Worm (Caenorhabditis elegans) whole organism, L4 larva: ENCODE data around the gene F44D12.2.
A peak's percentile ranks its signal among the peaks of the same experiment; 100 is the strongest.

ENCODE experiments used
- D1046.2 ChIP-seq: fragments of 200-800 bp; sonication (Bioruptor generic); IDR thresholded peaks from 2 replicates; pipeline ENCODE4 v1.3.6; 2022; ENCODE audit warnings: missing genetic modification characterization, missing compliant biosample characterization
- F49E8.2 ChIP-seq: sonication (generic microtip); optimal IDR thresholded peaks from 2 replicates; lab custom pipeline; 2016; ENCODE audit warnings: missing compliant biosample characterization, mild to moderate bottlenecking, missing genetic modification characterization, borderline replicate concordance
- T26A8.4 ChIP-seq: fragments of 200-800 bp; sonication (Bioruptor generic); IDR thresholded peaks from 2 replicates; pipeline ENCODE4 v1.3.6; 2022; ENCODE audit warnings: missing genetic modification characterization, missing compliant biosample characterization
- Y75B8A.6 ChIP-seq: fragments of 200-800 bp; sonication (Bioruptor generic); IDR thresholded peaks from 2 replicates; pipeline ENCODE4 v1.3.6; 2022; ENCODE audit warnings: missing genetic modification reagents, missing genetic modification characterization, missing compliant biosample characterization
- ZK337.2 ChIP-seq: fragments of 200-800 bp; sonication (Bioruptor generic); IDR thresholded peaks from 2 replicates; pipeline ENCODE4 v1.3.6; 2022; ENCODE audit warnings: missing genetic modification reagents, missing genetic modification characterization, missing compliant biosample characterization
- ZK546.5 ChIP-seq, 2 experiments: sonication (generic microtip); optimal IDR thresholded peaks; 2 replicates each; lab custom pipeline; 2017; ENCODE audit warnings: missing biosample characterization in 2 of 2, missing genetic modification characterization in 2 of 2
- ceh-62 ChIP-seq: sonication (generic microtip); optimal IDR thresholded peaks from 2 replicates; lab custom pipeline; 2017; ENCODE audit warnings: missing biosample characterization, missing genetic modification characterization
- ceh-82 ChIP-seq: sonication (generic microtip); optimal IDR thresholded peaks from 2 replicates; lab custom pipeline; 2017; ENCODE audit warnings: missing biosample characterization, missing genetic modification characterization
- cey-2 ChIP-seq: sonication (generic microtip); optimal IDR thresholded peaks from 3 replicates; lab custom pipeline; 2017; ENCODE audit warnings: missing genetic modification characterization, mild to moderate bottlenecking, missing compliant biosample characterization, antibody characterized with exemption, borderline replicate concordance; ENCODE audit not compliant: insufficient read depth
- ctbp-1 ChIP-seq: fragments of 200-800 bp; sonication (Bioruptor generic); IDR thresholded peaks from 2 replicates; pipeline ENCODE4 v1.3.6; 2022; ENCODE audit warnings: missing genetic modification reagents, missing genetic modification characterization, missing compliant biosample characterization
- daf-16 ChIP-seq, 3 experiments: sonication (generic microtip); optimal IDR thresholded peaks; 2 replicates each; lab custom pipeline; 2016 to 2017; ENCODE audit warnings: missing genetic modification characterization in 3 of 3, missing genetic modification reagents in 3 of 3, mild to moderate bottlenecking in 2 of 3, missing compliant biosample characterization in 2 of 3, missing biosample characterization in 1 of 3, moderate library complexity in 1 of 3
- dmd-6 ChIP-seq: fragments of 200-800 bp; sonication (Bioruptor generic); IDR thresholded peaks from 2 replicates; pipeline ENCODE4 v1.3.6; 2022; ENCODE audit warnings: missing genetic modification reagents, missing genetic modification characterization, missing compliant biosample characterization
- dmd-8 ChIP-seq: fragments of 200-800 bp; sonication (Bioruptor generic); IDR thresholded peaks from 2 replicates; pipeline ENCODE4 v1.3.6; 2022; ENCODE audit warnings: missing genetic modification characterization, missing compliant biosample characterization
- dmd-9 ChIP-seq: fragments of 200-800 bp; sonication (Bioruptor generic); IDR thresholded peaks from 2 replicates; pipeline ENCODE4 v1.3.6; 2022; ENCODE audit warnings: missing genetic modification reagents, missing genetic modification characterization, missing compliant biosample characterization
- dpl-1 ChIP-seq: fragments of 150-350 bp; optimal IDR thresholded peaks from 2 replicates; lab custom pipeline; 2014; ENCODE audit warnings: missing biosample characterization, missing genetic modification reagents, missing genetic modification characterization
- dve-1 ChIP-seq: sonication (generic microtip); optimal IDR thresholded peaks from 2 replicates; lab custom pipeline; 2017; ENCODE audit warnings: antibody characterized with exemption, mild to moderate bottlenecking, missing genetic modification characterization, missing compliant biosample characterization; ENCODE audit not compliant: insufficient read depth
- gei-8 ChIP-seq: fragments of 200-800 bp; sonication (Bioruptor generic); optimal IDR thresholded peaks from 2 replicates; lab custom pipeline; 2018; ENCODE audit warnings: mild to moderate bottlenecking, missing genetic modification characterization, missing compliant biosample characterization
- hlh-11 ChIP-seq: fragments of 200-800 bp; sonication (Bioruptor generic); optimal IDR thresholded peaks from 2 replicates; lab custom pipeline; 2018; ENCODE audit warnings: mild to moderate bottlenecking, missing genetic modification characterization, missing compliant biosample characterization
- hlh-30 ChIP-seq: sonication (generic microtip); optimal IDR thresholded peaks from 2 replicates; lab custom pipeline; 2017; ENCODE audit warnings: antibody characterized with exemption, mild to moderate bottlenecking, missing genetic modification characterization, missing compliant biosample characterization; ENCODE audit not compliant: insufficient read depth
- hmg-1.1 ChIP-seq: fragments of 200-800 bp; sonication (Bioruptor generic); IDR thresholded peaks from 2 replicates; pipeline ENCODE4 v1.3.6; 2022; ENCODE audit warnings: missing genetic modification reagents, missing genetic modification characterization, missing compliant biosample characterization
- lin-13 ChIP-seq: fragments of 150-350 bp; optimal IDR thresholded peaks from 2 replicates; lab custom pipeline; 2014; ENCODE audit warnings: missing biosample characterization, missing genetic modification reagents, missing genetic modification characterization
- lir-3 ChIP-seq: sonication (generic microtip); optimal IDR thresholded peaks from 2 replicates; lab custom pipeline; 2016; ENCODE audit warnings: mild to moderate bottlenecking, missing genetic modification characterization, missing compliant biosample characterization
- lsy-2 ChIP-seq, 2 experiments: fragments of 150-350 bp in 1 of 2; sonication (generic microtip) in 1 of 2; optimal IDR thresholded peaks; 2 replicates each; lab custom pipeline; 2014 to 2017; ENCODE audit warnings: missing biosample characterization in 2 of 2, missing genetic modification characterization in 2 of 2
- madf-5 ChIP-seq, 2 experiments: fragments of 200-800 bp; sonication (Bioruptor generic); IDR thresholded peaks; 2 replicates each; pipeline ENCODE4 v1.3.6; 2022; ENCODE audit warnings: missing compliant biosample characterization in 2 of 2, missing genetic modification characterization in 2 of 2
- mdl-1 ChIP-seq, 2 experiments: fragments of 150-350 bp in 1 of 2; sonication (generic microtip) in 1 of 2; optimal IDR thresholded peaks; 2 replicates each; lab custom pipeline; 2014 to 2017; ENCODE audit warnings: missing biosample characterization in 2 of 2, missing genetic modification characterization in 2 of 2
- mep-1 ChIP-seq: fragments of 150-350 bp; sonication (generic microtip); optimal IDR thresholded peaks from 3 replicates; lab custom pipeline; 2014; ENCODE audit warnings: missing biosample characterization, missing genetic modification characterization
- mes-2 ChIP-seq: sonication (generic microtip); optimal IDR thresholded peaks from 2 replicates; lab custom pipeline; 2016; ENCODE audit warnings: missing genotype, mild to moderate bottlenecking, missing genetic modification characterization, missing compliant biosample characterization; ENCODE audit not compliant: poor library complexity, severe bottlenecking
- mxl-2 ChIP-seq: fragments of 200-800 bp; sonication (Bioruptor generic); conservative IDR thresholded peaks from 2 replicates; pipeline ENCODE4 v1.3.6; 2022; ENCODE audit warnings: missing genetic modification reagents, missing genetic modification characterization, missing compliant biosample characterization
- mxl-3 ChIP-seq: fragments of 200-800 bp; sonication (Bioruptor generic); optimal IDR thresholded peaks from 2 replicates; lab custom pipeline; 2018; ENCODE audit warnings: mild to moderate bottlenecking, missing genetic modification characterization, missing compliant biosample characterization
- nhr-25 ChIP-seq: sonication (generic microtip); optimal IDR thresholded peaks from 2 replicates; lab custom pipeline; 2017; ENCODE audit warnings: missing genetic modification characterization, mild to moderate bottlenecking, missing compliant biosample characterization, antibody characterized with exemption, moderate library complexity, borderline replicate concordance; ENCODE audit not compliant: insufficient read depth
- nhr-28 ChIP-seq: fragments of 150-350 bp; optimal IDR thresholded peaks from 2 replicates; lab custom pipeline; 2014; ENCODE audit warnings: missing biosample characterization, missing genetic modification characterization
- nhr-41 ChIP-seq: fragments of 200-800 bp; sonication (Bioruptor generic); IDR thresholded peaks from 2 replicates; pipeline ENCODE4 v1.3.6; 2022; ENCODE audit warnings: missing genetic modification reagents, missing genetic modification characterization, missing compliant biosample characterization
- nhr-6 ChIP-seq: fragments of 150-350 bp; optimal IDR thresholded peaks from 2 replicates; lab custom pipeline; 2014; ENCODE audit warnings: missing biosample characterization, missing genetic modification characterization
- nhr-76 ChIP-seq: fragments of 150-350 bp; optimal IDR thresholded peaks from 2 replicates; lab custom pipeline; 2014; ENCODE audit warnings: missing biosample characterization, missing genetic modification characterization
- nhr-77 ChIP-seq: fragments of 150-350 bp; optimal IDR thresholded peaks from 2 replicates; lab custom pipeline; 2014; ENCODE audit warnings: missing biosample characterization, missing genetic modification characterization
- pha-4 ChIP-seq, 2 experiments: fragments of 150-350 bp in 1 of 2; fragments of 200-800 bp in 1 of 2; sonication (Bioruptor generic) in 1 of 2; IDR thresholded peaks in 1 of 2; optimal IDR thresholded peaks in 1 of 2; 2 replicates each; pipeline versions ENCODE4 v1.3.6 to Lab custom; 2014 to 2022; ENCODE audit warnings: missing genetic modification characterization in 2 of 2, missing genetic modification reagents in 2 of 2, missing biosample characterization in 1 of 2, missing compliant biosample characterization in 1 of 2
- set-16 ChIP-seq: fragments of 200-800 bp; sonication (Bioruptor generic); IDR thresholded peaks from 2 replicates; pipeline ENCODE4 v1.3.6; 2022; ENCODE audit warnings: missing genetic modification reagents, missing genetic modification characterization, missing compliant biosample characterization
- unc-130 ChIP-seq: sonication (generic microtip); optimal IDR thresholded peaks from 2 replicates; lab custom pipeline; 2016; ENCODE audit warnings: missing genetic modification reagents, missing genetic modification characterization, missing compliant biosample characterization
- zag-1 ChIP-seq: fragments of 150-350 bp; optimal IDR thresholded peaks from 2 replicates; lab custom pipeline; 2014; ENCODE audit warnings: missing biosample characterization, missing genetic modification characterization
- ztf-11 ChIP-seq: fragments of 150-350 bp; optimal IDR thresholded peaks from 2 replicates; lab custom pipeline; 2014; ENCODE audit warnings: missing biosample characterization, missing genetic modification characterization

The F44D12.2 gene

DNA sequence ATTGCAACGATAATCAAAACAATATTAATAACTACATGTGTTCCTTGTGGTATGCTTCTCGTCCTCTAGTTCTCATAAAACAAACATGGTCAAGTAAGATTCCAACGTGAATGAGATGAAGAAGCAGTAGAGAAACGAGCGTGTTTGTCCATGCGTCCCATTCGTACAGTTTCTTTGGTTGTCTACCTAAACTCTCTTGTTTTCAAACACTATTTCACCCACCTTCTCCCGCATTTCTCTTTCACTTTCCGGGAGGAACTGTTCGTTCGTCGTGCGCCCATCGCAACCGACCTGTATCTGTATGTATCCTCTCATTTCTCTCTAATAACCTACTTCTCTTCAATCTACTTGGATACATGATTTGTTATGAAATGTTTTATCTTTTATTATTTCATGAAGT is 9.8 kb downstream of the F44D12.2 start:
- TF ChIP-seq ZK337.2 (no peak), hlh-11 (peak; percentile 50), nhr-77 (tag; lab: Kevin White, UChicago) (peak; percentile 5), dmd-9 (no peak), ztf-11 (tag; lab: Kevin White, UChicago) (no peak), hmg-1.1 (GFP tag; lab: Robert Waterston, UW) (0 out of 2 replicates have a peak, but pooled peaks have one; percentile 50), dve-1 (tag; lab: Kevin White, UChicago) (peak; percentile 46), nhr-25 (tag; lab: Kevin White, UChicago) (no peak), nhr-41 (no peak), mes-2 (tag; lab: Kevin White, UChicago) (peak; percentile 30), daf-16 (GFP tag; optimal IDR thresholded peaks at IDR 0.05; lab: Kevin White, UChicago) (no peak), daf-16 (tag; optimal IDR thresholded peaks at IDR 0.05; lab: Kevin White, UChicago) (peak; percentile 20), mep-1 (tag; lab: Kevin White, UChicago) (no peak), ctbp-1 (GFP tag; lab: Robert Waterston, UW) (no peak), madf-5 (GFP tag; IDR thresholded peaks at IDR 0.05; lab: Robert Waterston, UW) (0 out of 4 replicates have a peak, but pooled peaks of 1 of the 2 experiments have one; percentile 16), dpl-1 (GFP tag; lab: Kevin White, UChicago) (no peak), nhr-6 (tag; lab: Kevin White, UChicago) (no peak), pha-4 (GFP tag; IDR thresholded peaks at IDR 0.05; lab: Robert Waterston, UW) (no peak), pha-4 (tag; optimal IDR thresholded peaks at IDR 0.05; lab: Kevin White, UChicago) (peak; percentile 42), mdl-1 (tag; optimal IDR thresholded peaks at IDR 0.05; lab: Kevin White, UChicago) (peak; percentile 18 to 81), mxl-3 (GFP tag; lab: Kevin White, UChicago) (peak; percentile 54), ceh-62 (no peak), cey-2 (tag; lab: Kevin White, UChicago) (no peak), nhr-28 (tag; lab: Kevin White, UChicago) (peak; percentile 74), D1046.2 (GFP tag; lab: Robert Waterston, UW) (no peak), hlh-30 (tag; lab: Kevin White, UChicago) (peak; percentile 5), lsy-2 (tag; optimal IDR thresholded peaks at IDR 0.05; lab: Kevin White, UChicago) (peak in 1 of 2 experiments; percentile 31), nhr-76 (tag; lab: Kevin White, UChicago) (no peak), lin-13 (no peak)
- TF ChIP-seq, all 104 proteins: peak for 13

DNA sequence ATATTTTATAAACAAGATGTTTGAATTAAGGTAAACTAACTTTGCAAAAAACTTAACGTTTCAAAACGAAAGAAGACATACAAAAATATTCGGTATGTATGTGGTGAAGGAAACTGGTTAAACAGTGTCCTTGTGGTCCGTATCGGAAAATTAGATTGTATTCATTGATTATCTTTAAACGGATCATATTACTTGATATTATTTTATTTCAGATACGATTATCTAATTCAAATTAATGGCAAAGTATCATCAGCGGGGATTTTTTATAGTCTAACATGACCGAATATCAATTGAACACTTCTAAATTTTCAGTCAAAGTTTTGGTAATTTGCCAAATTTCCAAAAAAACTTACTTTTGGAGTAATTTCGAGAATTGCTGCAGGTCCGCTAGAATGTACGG is 10.7 kb downstream of the F44D12.2 start, which contains the start of gene C47E12.13:
C47E12.13 (minus strand) TSS at position 101 of the 400 bp plus-strand sequence.
- TF ChIP-seq lsy-2 (tag; optimal IDR thresholded peaks at IDR 0.05; lab: Kevin White, UChicago), result no peak
- TF ChIP-seq gei-8 (GFP tag; lab: Kevin White, UChicago), result no peak
- no peak for TF ChIP-seq mxl-2 (GFP tag; lab: Robert Waterston, UW)
- TF ChIP-seq ZK546.5 (tag; optimal IDR thresholded peaks at IDR 0.05; lab: Kevin White, UChicago), result no peak
- TF ChIP-seq dmd-6, result no peak
- TF ChIP-seq Y75B8A.6 (GFP tag; lab: Robert Waterston, UW), result no peak
- no peak for TF ChIP-seq T26A8.4 (GFP tag; lab: Robert Waterston, UW)
- no peak for TF ChIP-seq dmd-8 (GFP tag; lab: Robert Waterston, UW)
- TF ChIP-seq ceh-82 (tag; lab: Kevin White, UChicago), result no peak
- TF ChIP-seq ZK337.2, result no peak
- no peak for TF ChIP-seq set-16
- no peak for TF ChIP-seq F49E8.2 (tag; lab: Kevin White, UChicago)
- TF ChIP-seq lir-3 (tag; lab: Kevin White, UChicago), result no peak
- no peak for TF ChIP-seq zag-1 (tag; lab: Kevin White, UChicago)
- no peak for TF ChIP-seq unc-130 (GFP tag; lab: Kevin White, UChicago)
